Worm (Caenorhabditis elegans): ENCODE data around the gene tps-1.

- TF ChIP-seq ama-1 (optimal IDR thresholded peaks at IDR 0.05) (no peak), B0310.2 (tag; optimal IDR thresholded peaks at IDR 0.05) (no peak), F13C5.2 (tag; optimal IDR thresholded peaks at IDR 0.05) (no peak)
Observed at ce11 chrX:17518293-17518692, 44.0 kb upstream of the tps-1 start.
